Worm (Caenorhabditis elegans): ENCODE results near the gene M03D4.3.

Gene M03D4.3

DNA sequence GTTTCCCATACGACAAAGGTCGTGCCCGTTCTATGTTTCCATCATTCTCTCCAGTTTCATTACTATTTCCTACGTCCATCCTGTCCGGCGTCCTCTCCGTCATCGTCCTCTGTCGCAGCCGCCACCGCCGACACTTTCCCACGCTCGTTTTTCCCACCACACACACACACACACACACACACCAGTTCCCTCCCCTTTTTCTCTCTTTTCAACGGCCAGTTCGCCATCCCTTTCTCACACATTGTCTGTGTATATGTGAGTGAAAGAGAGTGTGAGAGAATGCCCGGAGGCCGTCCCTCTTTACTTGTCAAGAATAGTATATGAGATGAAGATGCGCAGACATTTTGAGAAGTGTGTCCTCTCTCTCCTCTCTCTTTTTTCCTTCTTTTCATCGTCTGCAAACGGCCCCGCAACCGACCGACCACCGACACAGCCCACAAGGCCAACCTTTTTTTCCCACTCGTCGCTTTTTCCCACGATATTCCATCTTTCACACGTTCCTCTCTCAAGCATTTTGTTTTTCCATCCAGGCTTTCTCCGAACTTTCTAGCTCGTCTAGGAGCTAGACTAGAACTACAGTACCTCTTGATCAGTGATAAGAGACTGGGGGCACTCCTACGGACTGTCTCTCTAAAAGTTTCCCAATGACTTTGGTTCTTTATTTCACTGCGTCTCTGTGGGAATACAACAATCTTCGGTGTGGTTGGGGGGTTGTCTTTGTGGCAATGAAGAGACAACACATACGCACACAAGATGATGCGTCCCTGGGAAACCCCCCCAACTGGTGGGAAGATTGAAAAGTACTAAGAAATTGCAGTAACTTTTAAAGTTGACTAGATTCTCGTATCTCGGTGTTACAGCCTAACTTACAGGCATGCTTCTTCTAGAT, 14.9 kb downstream of the M03D4.3 start (continued):
- TF ChIP-seq nhr-19 (GFP tag; conservative IDR thresholded peaks at IDR 0.05) (peak; percentile 67), hlh-4 (tag; optimal IDR thresholded peaks at IDR 0.05) (no peak), unc-130 (tag; optimal IDR thresholded peaks at IDR 0.05) (peak; percentile 52), ceh-63 (GFP tag; optimal IDR thresholded peaks at IDR 0.05) (no peak), unc-86 (tag; optimal IDR thresholded peaks at IDR 0.05) (peak; percentile 68), xbp-1 (tag; optimal IDR thresholded peaks at IDR 0.05) (peak; percentile 75), Y116A8C.19 (tag; optimal IDR thresholded peaks at IDR 0.05; ENCODE audit: borderline replicate concordance) (no peak), nhr-84 (tag; optimal IDR thresholded peaks at IDR 0.05) (no peak), nhr-85 (tag) (peak; percentile 96), F16B12.6 (tag; optimal IDR thresholded peaks at IDR 0.05) (no peak), blmp-1 (tag; optimal IDR thresholded peaks at IDR 0.05) (peak; percentile 95), lin-35 (GFP tag; optimal IDR thresholded peaks at IDR 0.05) (peak; percentile 59 to 68), efl-1 (optimal IDR thresholded peaks at IDR 0.05) (peak; percentile 65 to 71), efl-1 (GFP tag; optimal IDR thresholded peaks at IDR 0.05 in 1 of 2) (peak; percentile 31 to 92), mep-1 (tag; optimal IDR thresholded peaks at IDR 0.05) (peak; percentile 91), mef-2 (tag; optimal IDR thresholded peaks at IDR 0.05) (no peak), tlp-1 (tag; optimal IDR thresholded peaks at IDR 0.05) (no peak), hlh-17 (GFP tag; optimal IDR thresholded peaks at IDR 0.05; ENCODE audit: borderline replicate concordance) (no peak), nhr-71 (tag; optimal IDR thresholded peaks at IDR 0.05) (peak; percentile 92), C04F5.9 (tag; optimal IDR thresholded peaks at IDR 0.05) (no peak), zag-1 (tag; optimal IDR thresholded peaks at IDR 0.05) (no peak), aha-1 (tag; optimal IDR thresholded peaks at IDR 0.05) (no peak), swsn-7 (tag; optimal IDR thresholded peaks at IDR 0.05) (peak; percentile 84), lin-15B (tag; optimal IDR thresholded peaks at IDR 0.05) (no peak), hpl-2 (GFP tag; optimal IDR thresholded peaks at IDR 0.05) (no peak), ets-5 (GFP tag; IDR thresholded peaks at IDR 0.05) (no peak), pax-3 (tag; optimal IDR thresholded peaks at IDR 0.05) (no peak), C16A3.4 (tag; optimal IDR thresholded peaks at IDR 0.05) (peak; percentile 41), fkh-10 (GFP tag; optimal IDR thresholded peaks at IDR 0.05) (peak; percentile 63), nhr-90 (tag; optimal IDR thresholded peaks at IDR 0.05; ENCODE audit: poor library complexity) (peak; percentile 79), jun-1 (tag; optimal IDR thresholded peaks at IDR 0.05) (peak; percentile 68), fkh-8 (tag; optimal IDR thresholded peaks at IDR 0.05) (peak; percentile 55), mab-9 (GFP tag; IDR thresholded peaks at IDR 0.05) (0 out of 2 replicates have a peak, but pooled peaks have one; percentile 7), ceh-82 (tag; optimal IDR thresholded peaks at IDR 0.05) (peak in 2 of 3 experiments; percentile 25 to 69)

DNA sequence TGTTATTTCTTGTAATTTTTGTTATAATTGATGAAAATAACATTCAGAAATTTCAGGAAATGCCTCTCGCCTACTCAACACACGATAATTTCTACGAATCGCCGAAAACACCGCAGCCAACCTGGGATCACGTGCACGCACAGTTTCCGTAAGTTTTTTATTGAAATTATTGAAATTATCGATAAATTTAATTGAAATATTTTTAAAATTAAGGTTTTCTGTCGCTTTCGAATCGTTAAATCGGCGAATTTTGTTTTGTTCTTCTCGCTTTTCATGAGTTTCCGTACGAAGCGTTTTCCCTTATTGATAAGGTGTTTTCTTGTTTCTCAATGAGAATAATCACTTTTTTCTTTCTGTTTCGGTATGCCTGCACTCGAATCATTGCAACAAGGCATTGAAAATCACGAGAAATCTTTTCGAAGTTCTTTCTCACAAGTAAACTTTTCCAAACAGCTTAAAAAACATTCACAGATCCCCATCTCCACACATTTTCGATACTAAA, 16.8 kb downstream of the M03D4.3 start, which contains the start of gene lag-1:
Gene lag-1, plus strand, starts transcription at position 51 of the 502 bp plus-strand sequence.
- TF ChIP-seq aha-1 (tag; optimal IDR thresholded peaks at IDR 0.05) (no peak), ceh-82 (tag; optimal IDR thresholded peaks at IDR 0.05) (no peak), isw-1 (GFP tag; IDR thresholded peaks at IDR 0.05) (no peak), ets-5 (GFP tag; IDR thresholded peaks at IDR 0.05) (no peak), mdl-1 (tag; optimal IDR thresholded peaks at IDR 0.05) (no peak), blmp-1 (tag; optimal IDR thresholded peaks at IDR 0.05) (peak; percentile 66)

DNA sequence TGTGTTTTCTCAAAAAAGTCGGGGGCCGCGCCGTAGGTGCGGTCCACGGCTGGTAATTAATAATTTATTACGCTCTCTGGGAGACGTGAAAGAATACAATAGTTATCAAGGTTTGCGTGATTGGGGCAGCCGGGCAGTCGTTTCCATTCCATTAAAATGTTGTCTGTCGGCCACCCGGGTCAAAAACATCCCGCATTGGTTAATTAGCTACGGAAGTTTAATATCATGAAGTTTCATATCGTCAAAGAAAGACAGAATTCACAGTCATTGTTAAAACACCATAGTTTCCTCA, 17.9 kb downstream of the M03D4.3 start:
- TF ChIP-seq nhr-77 (tag; optimal IDR thresholded peaks at IDR 0.05) (no peak), blmp-1 (tag; optimal IDR thresholded peaks at IDR 0.05) (no peak), C04F5.9 (tag; optimal IDR thresholded peaks at IDR 0.05) (no peak), egl-13 (tag; optimal IDR thresholded peaks at IDR 0.05) (no peak), ztf-4 (tag; optimal IDR thresholded peaks at IDR 0.05) (no peak), lin-15B (tag; optimal IDR thresholded peaks at IDR 0.05) (no peak), sox-4 (tag; optimal IDR thresholded peaks at IDR 0.05) (no peak), mab-9 (GFP tag; IDR thresholded peaks at IDR 0.05) (no peak), mep-1 (tag; optimal IDR thresholded peaks at IDR 0.05) (no peak), nhr-47 (tag; optimal IDR thresholded peaks at IDR 0.05) (no peak), hlh-4 (tag; optimal IDR thresholded peaks at IDR 0.05) (no peak), lin-13 (GFP tag; optimal IDR thresholded peaks at IDR 0.05) (no peak), fkh-8 (tag; optimal IDR thresholded peaks at IDR 0.05) (no peak), alr-1 (tag; optimal IDR thresholded peaks at IDR 0.05; ENCODE audit: borderline replicate concordance) (no peak), C34B4.2 (tag; optimal IDR thresholded peaks at IDR 0.05) (no peak)
